Worm (Caenorhabditis elegans): ENCODE data around the gene F59F5.5.

DNA sequence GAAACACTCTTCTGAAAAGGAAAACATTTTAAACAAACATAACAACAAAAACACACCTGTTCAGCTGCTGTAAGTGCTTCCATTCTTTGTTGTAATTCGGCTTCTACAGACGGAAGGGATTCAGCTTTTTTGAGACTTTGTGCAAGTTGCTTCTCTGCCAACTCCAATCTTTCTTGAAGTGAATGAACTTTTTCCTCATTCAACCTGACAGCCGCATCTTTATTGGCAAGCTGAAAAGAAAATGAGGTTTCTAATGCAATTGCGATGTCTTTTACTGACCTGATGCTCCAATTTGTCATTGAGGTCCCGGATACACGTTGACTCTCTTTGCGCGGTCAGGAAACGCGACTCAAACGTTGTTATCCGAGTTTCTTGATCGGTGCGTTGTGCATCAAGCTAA lies 7.2 kb downstream of the F59F5.5 start:
- TF ChIP-seq nhr-237 (tag; optimal IDR thresholded peaks at IDR 0.05) (no peak), blmp-1 (tag; optimal IDR thresholded peaks at IDR 0.05) (no peak), nhr-28 (tag; optimal IDR thresholded peaks at IDR 0.05) (no peak), mab-5 (tag; optimal IDR thresholded peaks at IDR 0.05) (no peak)
